Worm (Caenorhabditis elegans) whole organism, L4 larva: Measurements from ENCODE around the gene bath-44.
"Not testable (repeated sequence)": the region's sequence is repeated elsewhere in the genome, so short reads cannot be mapped to it uniquely, and the experiment has no call there.

Experiments used
- ama-1 ChIP-seq: fragments of 150-350 bp; optimal IDR thresholded peaks from 2 replicates; lab custom pipeline; 2014; ENCODE audit warnings: inconsistent platforms, mixed read lengths
- lin-15B ChIP-seq: fragments of 150-350 bp; sonication (generic microtip); optimal IDR thresholded peaks from 3 replicates; lab custom pipeline; 2014; ENCODE audit warnings: missing biosample characterization, missing genetic modification characterization
- nhr-237 ChIP-seq: sonication (generic microtip); optimal IDR thresholded peaks from 2 replicates; lab custom pipeline; 2017; ENCODE audit warnings: missing biosample characterization, missing genetic modification characterization

- TF ChIP-seq nhr-237; lin-15B (tag; lab: Kevin White, UChicago); ama-1 (lab: Kevin White, UChicago): not testable (repeated sequence)
Observed at ce11 chrII:7434958-7435357, 40.2 kb downstream of the bath-44 start, which contains the start of gene K02A2.1.
